Worm (Caenorhabditis elegans) whole organism, L1 larva: Measurements from ENCODE around the gene twk-11.

Experiments
- C16A3.4 ChIP-seq: fragments of 150-350 bp; optimal IDR thresholded peaks from 2 replicates; lab custom pipeline; 2014; ENCODE audit warnings: missing biosample characterization, missing genetic modification characterization
- F16B12.6 ChIP-seq: fragments of 150-350 bp; optimal IDR thresholded peaks from 2 replicates; lab custom pipeline; 2014; ENCODE audit warnings: missing biosample characterization, missing genetic modification characterization
- Y116A8C.19 ChIP-seq: sonication (generic microtip); optimal IDR thresholded peaks from 2 replicates; lab custom pipeline; 2016; ENCODE audit warnings: missing compliant biosample characterization, missing genetic modification characterization, borderline replicate concordance
- aha-1 ChIP-seq: fragments of 150-350 bp; optimal IDR thresholded peaks from 2 replicates; lab custom pipeline; 2014; ENCODE audit warnings: missing biosample characterization, missing genetic modification characterization
- alr-1 ChIP-seq: fragments of 200-800 bp; sonication (Bioruptor generic); optimal IDR thresholded peaks from 2 replicates; lab custom pipeline; 2018; ENCODE audit warnings: borderline replicate concordance, mild to moderate bottlenecking, missing genetic modification characterization, missing compliant biosample characterization
- aly-2 ChIP-seq: fragments of 150-350 bp; optimal IDR thresholded peaks from 2 replicates; lab custom pipeline; 2014; ENCODE audit warnings: missing biosample characterization, missing genetic modification characterization
- ama-1 ChIP-seq: fragments of 150-350 bp; optimal IDR thresholded peaks from 2 replicates; lab custom pipeline; 2014
- ceh-63 ChIP-seq: fragments of 200-800 bp; sonication (Bioruptor generic); optimal IDR thresholded peaks from 2 replicates; lab custom pipeline; 2018; ENCODE audit warnings: mild to moderate bottlenecking, missing genetic modification characterization, missing compliant biosample characterization
- ceh-82 ChIP-seq, 3 experiments: fragments of 150-350 bp in 1 of 3; sonication (generic microtip) in 2 of 3; optimal IDR thresholded peaks; 2 replicates each; lab custom pipeline; 2014 to 2017; ENCODE audit warnings: missing biosample characterization in 3 of 3, missing genetic modification characterization in 3 of 3
- ceh-88 ChIP-seq: fragments of 200-800 bp; sonication (Bioruptor generic); IDR thresholded peaks from 2 replicates; pipeline ENCODE4 v1.3.6; 2022; ENCODE audit warnings: missing genetic modification characterization, missing compliant biosample characterization
- ceh-90 ChIP-seq: sonication (generic microtip); optimal IDR thresholded peaks from 2 replicates; lab custom pipeline; 2016; ENCODE audit warnings: missing genetic modification characterization, missing compliant biosample characterization
- ces-1 ChIP-seq: fragments of 150-350 bp; optimal IDR thresholded peaks from 2 replicates; lab custom pipeline; 2014; ENCODE audit warnings: missing biosample characterization, missing genetic modification reagents, missing genetic modification characterization
- dpl-1 ChIP-seq, 3 experiments: fragments of 150-350 bp in 2 of 3; sonication (generic microtip) in 1 of 3; optimal IDR thresholded peaks; 2 replicates each; lab custom pipeline; 2014 to 2017; ENCODE audit warnings: missing biosample characterization in 3 of 3, missing genetic modification characterization in 3 of 3, missing genetic modification reagents in 3 of 3
- dsc-1 ChIP-seq: sonication (generic microtip); optimal IDR thresholded peaks from 2 replicates; lab custom pipeline; 2016; ENCODE audit warnings: mild to moderate bottlenecking, missing genetic modification characterization, missing compliant biosample characterization
- efl-3 ChIP-seq: fragments of 200-800 bp; sonication (Bioruptor generic); optimal IDR thresholded peaks from 2 replicates; lab custom pipeline; 2018; ENCODE audit warnings: mild to moderate bottlenecking, missing genetic modification characterization, missing compliant biosample characterization
- egl-27 ChIP-seq, 2 experiments: fragments of 150-350 bp in 1 of 2; sonication (generic microtip); optimal IDR thresholded peaks; 3 replicates each; lab custom pipeline; 2017 to 2018; ENCODE audit warnings: missing biosample characterization in 2 of 2, missing genetic modification characterization in 2 of 2, missing genetic modification reagents in 2 of 2
- elt-2 ChIP-seq: sonication (generic microtip); optimal IDR thresholded peaks from 2 replicates; lab custom pipeline; 2016; ENCODE audit warnings: missing genetic modification characterization, mild to moderate bottlenecking, inconsistent platforms, missing compliant biosample characterization, missing genetic modification reagents
- fkh-4 ChIP-seq: sonication (generic microtip); optimal IDR thresholded peaks from 2 replicates; lab custom pipeline; 2016; ENCODE audit warnings: missing compliant biosample characterization, missing genetic modification characterization, borderline replicate concordance
- fkh-8 ChIP-seq: sonication (generic microtip); optimal IDR thresholded peaks from 2 replicates; lab custom pipeline; 2016; ENCODE audit warnings: mild to moderate bottlenecking, missing genetic modification characterization, missing compliant biosample characterization
- fos-1 ChIP-seq: fragments of 150-350 bp; optimal IDR thresholded peaks from 2 replicates; lab custom pipeline; 2014; ENCODE audit warnings: missing biosample characterization, missing genetic modification characterization
- grh-1 ChIP-seq: fragments of 200-800 bp; sonication (Bioruptor generic); IDR thresholded peaks from 2 replicates; pipeline ENCODE4 v1.3.6; 2022; ENCODE audit warnings: missing genetic modification reagents, missing genetic modification characterization, missing compliant biosample characterization
- hlh-17 ChIP-seq: fragments of 200-800 bp; sonication (Bioruptor generic); optimal IDR thresholded peaks from 2 replicates; lab custom pipeline; 2018; ENCODE audit warnings: missing genetic modification characterization, mild to moderate bottlenecking, missing compliant biosample characterization, moderate library complexity, borderline replicate concordance
- hpl-2 ChIP-seq: fragments of 150-350 bp; optimal IDR thresholded peaks from 2 replicates; lab custom pipeline; 2014; ENCODE audit warnings: missing biosample characterization, missing genetic modification reagents, missing genetic modification characterization
- irx-1 ChIP-seq: sonication (generic microtip); optimal IDR thresholded peaks from 2 replicates; lab custom pipeline; 2016; ENCODE audit warnings: missing genetic modification characterization, missing compliant biosample characterization
- isw-1 ChIP-seq: fragments of 200-800 bp; sonication (Bioruptor generic); IDR thresholded peaks from 2 replicates; pipeline ENCODE4 v1.3.6; 2022; ENCODE audit warnings: missing genetic modification characterization, missing compliant biosample characterization
- jun-1 ChIP-seq: fragments of 150-350 bp; optimal IDR thresholded peaks from 2 replicates; lab custom pipeline; 2014; ENCODE audit warnings: missing biosample characterization, missing genetic modification reagents, missing genetic modification characterization
- lin-13 ChIP-seq: fragments of 150-350 bp; optimal IDR thresholded peaks from 2 replicates; lab custom pipeline; 2014; ENCODE audit warnings: missing biosample characterization, missing genetic modification reagents, missing genetic modification characterization
- lin-39 ChIP-seq: fragments of 150-350 bp; optimal IDR thresholded peaks from 2 replicates; lab custom pipeline; 2014; ENCODE audit warnings: missing biosample characterization, missing genetic modification reagents, missing genetic modification characterization
- lir-3 ChIP-seq: sonication (generic microtip); optimal IDR thresholded peaks from 2 replicates; lab custom pipeline; 2016; ENCODE audit warnings: mild to moderate bottlenecking, missing genetic modification characterization, moderate library complexity, missing compliant biosample characterization; ENCODE audit not compliant: poor library complexity
- mab-9 ChIP-seq: fragments of 200-800 bp; sonication (Bioruptor generic); IDR thresholded peaks from 2 replicates; pipeline ENCODE4 v1.3.6; 2022; ENCODE audit warnings: missing genetic modification reagents, missing genetic modification characterization, missing compliant biosample characterization
- mef-2 ChIP-seq: fragments of 150-350 bp; optimal IDR thresholded peaks from 2 replicates; lab custom pipeline; 2014; ENCODE audit warnings: missing biosample characterization, missing genetic modification characterization
- mep-1 ChIP-seq: fragments of 150-350 bp; optimal IDR thresholded peaks from 2 replicates; lab custom pipeline; 2014; ENCODE audit warnings: missing biosample characterization, missing genetic modification characterization
- nhr-12 ChIP-seq: sonication (generic microtip); optimal IDR thresholded peaks from 2 replicates; lab custom pipeline; 2017; ENCODE audit warnings: missing biosample characterization, missing genetic modification characterization
- nhr-19 ChIP-seq: fragments of 200-800 bp; sonication (Bioruptor generic); conservative IDR thresholded peaks from 2 replicates; pipeline ENCODE4 v1.3.6; 2022; ENCODE audit warnings: missing genetic modification characterization, missing compliant biosample characterization
- nhr-237 ChIP-seq: fragments of 150-350 bp; optimal IDR thresholded peaks from 2 replicates; lab custom pipeline; 2014; ENCODE audit warnings: missing biosample characterization, missing genetic modification characterization
- nhr-28 ChIP-seq: fragments of 150-350 bp; optimal IDR thresholded peaks from 2 replicates; lab custom pipeline; 2014; ENCODE audit warnings: missing biosample characterization, missing genetic modification characterization
- nhr-47 ChIP-seq: sonication (generic microtip); optimal IDR thresholded peaks from 2 replicates; lab custom pipeline; 2016; ENCODE audit warnings: mild to moderate bottlenecking, missing genetic modification characterization, moderate library complexity, missing compliant biosample characterization
- nhr-71 ChIP-seq: sonication (generic microtip); optimal IDR thresholded peaks from 2 replicates; lab custom pipeline; 2016; ENCODE audit warnings: mild to moderate bottlenecking, missing genetic modification characterization, moderate library complexity, missing compliant biosample characterization
- nhr-76 ChIP-seq: sonication (generic microtip); optimal IDR thresholded peaks from 2 replicates; lab custom pipeline; 2017; ENCODE audit warnings: missing biosample characterization, missing genetic modification characterization
- nhr-77 ChIP-seq: fragments of 150-350 bp; optimal IDR thresholded peaks from 2 replicates; lab custom pipeline; 2014; ENCODE audit warnings: missing biosample characterization, missing genetic modification characterization
- nhr-90 ChIP-seq: sonication (generic microtip); optimal IDR thresholded peaks from 2 replicates; lab custom pipeline; 2016; ENCODE audit warnings: mild to moderate bottlenecking, missing genetic modification characterization, missing compliant biosample characterization; ENCODE audit not compliant: poor library complexity
- pag-3 ChIP-seq: sonication (generic microtip); optimal IDR thresholded peaks from 2 replicates; lab custom pipeline; 2017; ENCODE audit warnings: missing genetic modification characterization, mild to moderate bottlenecking, missing compliant biosample characterization, antibody characterized with exemption, borderline replicate concordance; ENCODE audit not compliant: insufficient read depth
- pax-3 ChIP-seq: fragments of 200-800 bp; sonication (Bioruptor generic); optimal IDR thresholded peaks from 2 replicates; lab custom pipeline; 2018; ENCODE audit warnings: mild to moderate bottlenecking, missing genetic modification characterization, moderate library complexity, missing compliant biosample characterization
- rnt-1 ChIP-seq: sonication (generic microtip); optimal IDR thresholded peaks from 2 replicates; lab custom pipeline; 2016; ENCODE audit warnings: mild to moderate bottlenecking, missing genetic modification characterization, moderate library complexity, missing compliant biosample characterization
- sox-4 ChIP-seq: sonication (generic microtip); optimal IDR thresholded peaks from 2 replicates; lab custom pipeline; 2016; ENCODE audit warnings: missing genetic modification characterization, missing compliant biosample characterization
- sup-37 ChIP-seq: fragments of 200-800 bp; sonication (Bioruptor generic); optimal IDR thresholded peaks from 2 replicates; lab custom pipeline; 2018; ENCODE audit warnings: mild to moderate bottlenecking, missing genetic modification characterization, missing compliant biosample characterization
- swsn-7 ChIP-seq: sonication (generic microtip); optimal IDR thresholded peaks from 2 replicates; lab custom pipeline; 2016; ENCODE audit warnings: missing genetic modification characterization, missing compliant biosample characterization
- tbx-2 ChIP-seq: sonication (generic microtip); optimal IDR thresholded peaks from 2 replicates; lab custom pipeline; 2016; ENCODE audit warnings: missing genetic modification characterization, missing compliant biosample characterization
- unc-130 ChIP-seq: fragments of 150-350 bp; optimal IDR thresholded peaks from 2 replicates; lab custom pipeline; 2017; ENCODE audit warnings: missing biosample characterization, missing genetic modification characterization, inconsistent platforms
- unc-62 ChIP-seq: fragments of 150-350 bp; optimal IDR thresholded peaks from 2 replicates; lab custom pipeline; 2014; ENCODE audit warnings: missing biosample characterization, missing genetic modification reagents, missing genetic modification characterization
- vab-15 ChIP-seq: sonication (generic microtip); optimal IDR thresholded peaks from 2 replicates; lab custom pipeline; 2017; ENCODE audit warnings: missing genotype, mild to moderate bottlenecking, missing genetic modification characterization, missing compliant biosample characterization
- zip-4 ChIP-seq: fragments of 200-800 bp; sonication (Bioruptor generic); optimal IDR thresholded peaks from 2 replicates; lab custom pipeline; 2018; ENCODE audit warnings: mild to moderate bottlenecking, missing genetic modification characterization, moderate library complexity, missing compliant biosample characterization

twk-11 gene

DNA sequence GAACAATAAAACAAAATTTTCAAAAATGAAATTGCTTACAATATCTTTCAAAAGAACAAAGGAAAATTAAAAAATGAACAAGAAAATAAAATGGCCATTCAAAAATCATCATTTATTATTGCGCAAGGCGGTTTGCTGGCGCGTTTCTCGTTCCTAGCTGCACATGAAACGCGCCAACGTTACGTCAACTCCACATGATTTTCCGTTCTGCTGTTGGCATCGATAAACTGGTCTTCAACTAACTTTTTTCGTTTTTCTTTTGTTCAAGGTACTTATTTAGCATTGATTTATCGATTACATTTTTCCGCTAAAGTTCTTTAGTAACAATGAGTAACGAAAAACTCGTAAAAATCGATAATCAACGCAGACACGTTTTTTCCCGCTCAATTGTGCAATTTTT is 24.0 kb upstream of the twk-11 start, which contains the start of the genes Y57E12AL.6 and Y57E12AL.1 (continued):
- peak; percentile 75 for TF ChIP-seq lin-13
- TF ChIP-seq nhr-71 (tag; lab: Kevin White, UChicago) = peak; percentile 90
- TF ChIP-seq ceh-82 (tag; optimal IDR thresholded peaks at IDR 0.05; lab: Kevin White, UChicago) = peak; percentile 78 to 88 (median 79)
- TF ChIP-seq mep-1 (tag; lab: Kevin White, UChicago) = peak; percentile 92
- TF ChIP-seq hpl-2 (GFP tag; lab: Kevin White, UChicago) = peak; percentile 16
- TF ChIP-seq nhr-237 (tag; lab: Kevin White, UChicago) = peak; percentile 22
- TF ChIP-seq fkh-4 (tag; lab: Kevin White, UChicago) = peak; percentile 16
- no peak for TF ChIP-seq alr-1 (tag; lab: Kevin White, UChicago)
- peak; percentile 83 for TF ChIP-seq tbx-2 (tag; lab: Kevin White, UChicago)
- TF ChIP-seq egl-27 (tag; optimal IDR thresholded peaks at IDR 0.05; lab: Kevin White, UChicago) = no peak
- TF ChIP-seq elt-2 (tag; lab: Kevin White, UChicago) = peak; percentile 2
- TF ChIP-seq swsn-7 (tag; lab: Kevin White, UChicago) = peak; percentile 86
- TF ChIP-seq grh-1 (GFP tag; lab: Robert Waterston, UW) = peak; percentile 84
- TF ChIP-seq fkh-8 (tag; lab: Kevin White, UChicago) = peak; percentile 75
- no peak for TF ChIP-seq hlh-17 (GFP tag; lab: Kevin White, UChicago)
- TF ChIP-seq C16A3.4 (tag; lab: Kevin White, UChicago) = peak; percentile 89
- peak; percentile 89 for TF ChIP-seq rnt-1
- no peak for TF ChIP-seq fos-1 (tag; lab: Kevin White, UChicago)
- TF ChIP-seq ceh-63 = no peak
- peak; percentile 49 for TF ChIP-seq nhr-77 (tag; lab: Kevin White, UChicago)
- no peak for TF ChIP-seq nhr-76 (tag; lab: Kevin White, UChicago)
- no peak for TF ChIP-seq ceh-90 (tag; lab: Kevin White, UChicago)
- TF ChIP-seq pax-3 (tag; lab: Kevin White, UChicago) = no peak
- no peak for TF ChIP-seq ces-1 (GFP tag; lab: Kevin White, UChicago)
- TF ChIP-seq lin-39 = peak; percentile 39
- peak; percentile 87 for TF ChIP-seq nhr-47 (tag; lab: Kevin White, UChicago)
- peak; percentile 41 for TF ChIP-seq F16B12.6
- no peak for TF ChIP-seq mef-2 (tag; lab: Kevin White, UChicago)
- TF ChIP-seq aly-2 (tag; lab: Kevin White, UChicago) = peak; percentile 61
- TF ChIP-seq ama-1 (lab: Kevin White, UChicago) = peak; percentile 17
- TF ChIP-seq jun-1 (tag; lab: Kevin White, UChicago) = peak; percentile 25
- no peak for TF ChIP-seq ceh-88 (GFP tag; lab: Robert Waterston, UW)
- TF ChIP-seq pag-3 (tag; lab: Kevin White, UChicago) = no peak
- peak; percentile 61 for TF ChIP-seq sox-4 (tag; lab: Kevin White, UChicago)
- peak; percentile 60 for TF ChIP-seq isw-1 (GFP tag; lab: Robert Waterston, UW)
- TF ChIP-seq dpl-1 (GFP tag; optimal IDR thresholded peaks at IDR 0.05; lab: Kevin White, UChicago) = peak; percentile 77 to 87 (median 84)
- no peak for TF ChIP-seq vab-15 (tag; lab: Kevin White, UChicago)
- TF ChIP-seq mab-9 = peak; percentile 46; the same call in 1 of the 2 replicates
- no peak for TF ChIP-seq aha-1 (tag; lab: Kevin White, UChicago)
- peak; percentile 29 for TF ChIP-seq sup-37 (GFP tag; lab: Kevin White, UChicago)
- TF ChIP-seq unc-62 (GFP tag; lab: Kevin White, UChicago) = no peak
- TF ChIP-seq efl-3 (GFP tag; lab: Kevin White, UChicago) = no peak
- TF ChIP-seq Y116A8C.19 = no peak
- TF ChIP-seq nhr-19 = peak; percentile 85
- TF ChIP-seq lir-3 (tag; lab: Kevin White, UChicago) = peak; percentile 41
- no peak for TF ChIP-seq nhr-28
- peak; percentile 89 for TF ChIP-seq nhr-90
- no peak for TF ChIP-seq nhr-12 (tag; lab: Kevin White, UChicago)
- TF ChIP-seq irx-1 (tag; lab: Kevin White, UChicago) = peak; percentile 71
- TF ChIP-seq zip-4 (GFP tag; lab: Kevin White, UChicago) = no peak
- TF ChIP-seq dsc-1 (tag; lab: Kevin White, UChicago) = peak; percentile 73
- peak; percentile 89 for TF ChIP-seq unc-130 (tag; lab: Kevin White, UChicago)
